Worm (Caenorhabditis elegans) whole organism, L1 larva: ENCODE measurements around the gene ZK1248.19.

Source experiments
- ceh-82 ChIP-seq, 3 experiments: fragments of 150-350 bp in 1 of 3; sonication (generic microtip) in 2 of 3; optimal IDR thresholded peaks; 2 replicates each; lab custom pipeline; 2014 to 2017; ENCODE audit warnings: missing biosample characterization in 3 of 3, missing genetic modification characterization in 3 of 3
- skn-1 ChIP-seq: fragments of 150-350 bp; optimal IDR thresholded peaks from 2 replicates; lab custom pipeline; 2014; ENCODE audit warnings: missing biosample characterization, missing genetic modification characterization

ce11 chrII:5836153-5836719, 3.0 kb downstream of the ZK1248.19 start, which contains the start of gene fzo-1:
- TF ChIP-seq skn-1 (peak; percentile 27), ceh-82 (tag; optimal IDR thresholded peaks at IDR 0.05; lab: Kevin White, UChicago) (no peak)
